Worm (Caenorhabditis elegans): ENCODE results near the gene nol-56.

nol-56 gene

ce11 chrV:10313953-10314352 lies 38.8 kb downstream of the nol-56 start, which contains the start of gene gcy-6:
TSS of gene gcy-6 (minus strand) at chrV:10314053.
- TF ChIP-seq lim-6 (tag; optimal IDR thresholded peaks at IDR 0.05) (no peak), F13H6.1 (tag; optimal IDR thresholded peaks at IDR 0.05) (no peak), zip-5 (tag; optimal IDR thresholded peaks at IDR 0.05) (no peak), npax-4 (tag; optimal IDR thresholded peaks at IDR 0.05) (no peak), ztf-16 (tag; optimal IDR thresholded peaks at IDR 0.05) (no peak), ahr-1 (tag; optimal IDR thresholded peaks at IDR 0.05) (no peak), unc-42 (tag; optimal IDR thresholded peaks at IDR 0.05) (no peak), tbx-2 (tag; optimal IDR thresholded peaks at IDR 0.05) (no peak), eyg-1 (tag; optimal IDR thresholded peaks at IDR 0.05) (no peak), ceh-31 (tag; optimal IDR thresholded peaks at IDR 0.05) (no peak), pqm-1 (tag; optimal IDR thresholded peaks at IDR 0.05) (no peak), sox-4 (tag; optimal IDR thresholded peaks at IDR 0.05) (no peak), elt-4 (tag; optimal IDR thresholded peaks at IDR 0.05) (no peak)

- TF ChIP-seq T23F11.4 (GFP tag; optimal IDR thresholded peaks at IDR 0.05), result no peak
- TF ChIP-seq unc-55 (GFP tag; optimal IDR thresholded peaks at IDR 0.05), result no peak
- no peak for TF ChIP-seq hlh-13 (GFP tag; optimal IDR thresholded peaks at IDR 0.05)
- TF ChIP-seq nfya-1 (tag; optimal IDR thresholded peaks at IDR 0.05), result no peak
- no peak for TF ChIP-seq elt-4 (tag; optimal IDR thresholded peaks at IDR 0.05)
- no peak for TF ChIP-seq ztf-16 (tag; optimal IDR thresholded peaks at IDR 0.05)
- TF ChIP-seq hlh-6 (tag; optimal IDR thresholded peaks at IDR 0.05), result no peak
- no peak for TF ChIP-seq ttx-3 (tag; optimal IDR thresholded peaks at IDR 0.05)
Observed at ce11 chrV:10307283-10307682, 45.5 kb downstream of the nol-56 start, which contains the start of gene che-12. TSS of gene che-12 (minus strand) at chrV:10307383.
